Fruit fly (Drosophila melanogaster): Measurements from ENCODE around the gene Ephrin.

DNA sequence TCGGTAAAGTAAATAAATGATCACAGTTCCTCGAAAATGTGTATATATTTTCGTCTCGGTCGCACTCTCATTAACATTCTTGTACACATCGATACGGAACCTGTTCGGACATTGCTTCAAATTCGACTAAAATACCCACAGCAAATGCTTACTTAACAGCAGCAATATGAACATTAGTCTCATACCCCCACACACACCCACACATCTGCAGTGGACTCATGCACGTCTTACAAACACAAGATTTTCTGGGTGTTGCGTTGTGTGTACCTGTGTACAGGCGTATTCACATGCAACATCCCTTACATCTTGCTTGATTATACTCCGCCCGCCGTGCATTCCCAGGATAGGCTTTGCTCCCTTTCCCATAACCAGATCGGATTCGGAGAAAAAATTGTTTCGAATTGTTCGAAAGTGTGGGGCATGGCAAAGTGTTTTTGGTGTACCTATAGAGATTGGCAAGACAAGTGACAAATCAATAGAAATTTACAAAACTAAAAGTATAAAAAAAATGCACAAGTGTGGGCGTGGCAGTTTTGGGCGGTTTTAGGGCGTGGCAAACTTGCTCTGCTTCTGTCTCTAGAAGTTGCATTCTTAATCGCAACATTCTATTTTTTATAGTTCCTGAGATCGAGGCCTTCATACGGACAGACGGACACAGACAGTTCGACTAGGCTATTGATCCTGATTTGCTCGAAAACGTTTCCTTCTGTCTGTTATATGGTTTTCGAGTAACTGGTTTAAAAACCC is 54.5 kb downstream of the Ephrin start, which contains the start of gene mav:
- TF ChIP-seq lola (GFP tag; optimal IDR thresholded peaks at IDR 0.05), result no peak
- TF ChIP-seq psq (GFP tag; optimal IDR thresholded peaks at IDR 0.05), result no peak
- no peak for TF ChIP-seq h (GFP tag; optimal IDR thresholded peaks at IDR 0.05)
- peak; percentile 57 for TF ChIP-seq Dfd (GFP tag; optimal IDR thresholded peaks at IDR 0.05)
- TF ChIP-seq Myc (optimal IDR thresholded peaks at IDR 0.05), result no peak
- TF ChIP-seq Jra (GFP tag; optimal IDR thresholded peaks at IDR 0.05), result no peak
- TF ChIP-seq pan (optimal IDR thresholded peaks at IDR 0.05), result no peak
- TF ChIP-seq fru (GFP tag; optimal IDR thresholded peaks at IDR 0.05), result no peak
- no peak for TF ChIP-seq Sp1 (GFP tag; optimal IDR thresholded peaks at IDR 0.05)
- no peak for TF ChIP-seq Abd-B (GFP tag; optimal IDR thresholded peaks at IDR 0.05)
- no peak for TF ChIP-seq CG32264 (GFP tag; optimal IDR thresholded peaks at IDR 0.05)
- no peak for TF ChIP-seq woc (GFP tag; optimal IDR thresholded peaks at IDR 0.05)
- TF ChIP-seq CrebA (GFP tag; optimal IDR thresholded peaks at IDR 0.05; ENCODE audit: borderline replicate concordance), result no peak

Data from whole organism, wandering third instar larva.